Fruit fly (Drosophila melanogaster): ENCODE measurements around the gene Ugt307A1.

Gene Ugt307A1

DNA sequence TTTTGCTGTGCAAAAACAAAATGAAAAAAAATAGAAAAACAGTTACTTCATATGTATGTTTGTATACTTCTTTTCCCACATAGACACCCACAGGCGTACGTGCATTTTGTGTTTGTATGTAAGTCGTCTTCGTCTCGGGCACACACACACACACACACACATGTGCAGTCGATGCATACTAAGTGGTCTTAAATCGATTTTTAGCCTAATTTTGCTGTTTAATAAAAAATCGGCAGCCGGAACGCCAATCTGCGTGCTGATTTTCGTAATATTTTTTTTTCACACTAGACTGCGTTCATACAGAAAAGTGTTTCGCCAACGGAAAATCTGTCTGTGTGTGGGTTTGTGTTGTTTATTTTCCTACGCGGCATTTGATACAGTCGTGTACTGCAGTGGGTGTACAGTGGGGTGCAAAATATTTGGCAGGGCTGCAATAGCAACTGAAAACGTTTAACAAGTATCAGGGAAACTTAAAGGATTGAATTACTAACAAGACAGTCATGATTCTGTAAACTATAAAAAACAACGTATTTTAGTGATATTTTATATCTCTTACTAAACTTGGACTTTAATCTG is 34.6 kb upstream of the Ugt307A1 start (continued):
- TF ChIP-seq dac (GFP tag; optimal IDR thresholded peaks at IDR 0.05) = peak; percentile 23
- peak; percentile 75 for TF ChIP-seq CG15336 (GFP tag; IDR thresholded peaks at IDR 0.05)
- peak; percentile 37 for TF ChIP-seq CG3032 (tag; optimal IDR thresholded peaks at IDR 0.05)
- TF ChIP-seq CG31627 (GFP tag; optimal IDR thresholded peaks at IDR 0.05) = peak; percentile 62
- TF ChIP-seq CG11762 (GFP tag; optimal IDR thresholded peaks at IDR 0.05; ENCODE audit: insufficient read depth) = peak; percentile 17
- TF ChIP-seq Eip93F (GFP tag; optimal IDR thresholded peaks at IDR 0.05) = peak; percentile 28
- TF ChIP-seq CG8319 (GFP tag; optimal IDR thresholded peaks at IDR 0.05) = peak; percentile 15
- TF ChIP-seq Eip78C (GFP tag) = peak; percentile 80

DNA sequence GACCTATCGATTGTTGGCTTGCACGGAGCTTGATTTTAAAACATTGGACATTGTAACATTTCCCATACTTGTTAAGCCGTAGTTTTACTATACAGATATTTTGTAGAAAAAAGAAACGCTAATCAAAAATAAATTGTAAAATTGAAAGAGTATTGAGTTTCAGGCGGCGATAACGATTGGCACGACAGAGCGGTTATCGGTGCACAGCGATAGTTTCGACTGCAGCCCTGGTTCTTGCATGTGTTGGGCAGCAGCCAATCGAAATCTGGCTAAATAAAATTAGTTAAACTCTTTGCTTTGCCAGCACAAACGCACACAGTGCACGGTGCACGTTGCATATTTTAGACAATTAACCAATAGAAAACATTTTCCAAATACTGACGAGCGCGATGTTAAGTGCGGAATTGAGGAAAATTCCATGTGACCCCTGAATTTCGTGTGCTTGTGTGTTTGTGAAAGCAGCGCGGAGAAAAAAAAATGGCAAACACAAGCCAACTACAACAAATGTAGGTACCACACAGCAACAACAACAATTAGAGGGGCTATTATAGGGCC is 29.9 kb upstream of the Ugt307A1 start, which contains the start of gene milt:
TSS of gene milt (plus strand) at position 51 of the 555 bp plus-strand sequence.
- TF ChIP-seq topi (GFP tag; optimal IDR thresholded peaks at IDR 0.05) (peak; percentile 3), Sox14 (GFP tag; optimal IDR thresholded peaks at IDR 0.05) (no peak), esn (GFP tag; optimal IDR thresholded peaks at IDR 0.05) (peak; percentile 34), dsx (GFP tag; optimal IDR thresholded peaks at IDR 0.05; ENCODE audit: poor library complexity, severe bottlenecking) (peak; percentile 38), Eip93F (GFP tag; optimal IDR thresholded peaks at IDR 0.05) (no peak), Eip78C (GFP tag) (peak; percentile 72), ss (GFP tag; optimal IDR thresholded peaks at IDR 0.05) (peak; percentile 24 to 39), CG15336 (GFP tag; IDR thresholded peaks at IDR 0.05) (no peak), CG6808 (GFP tag; optimal IDR thresholded peaks at IDR 0.05) (peak; percentile 9), svp (GFP tag) (peak; percentile 82), vri (GFP tag; optimal IDR thresholded peaks at IDR 0.05) (peak; percentile 61)

DNA sequence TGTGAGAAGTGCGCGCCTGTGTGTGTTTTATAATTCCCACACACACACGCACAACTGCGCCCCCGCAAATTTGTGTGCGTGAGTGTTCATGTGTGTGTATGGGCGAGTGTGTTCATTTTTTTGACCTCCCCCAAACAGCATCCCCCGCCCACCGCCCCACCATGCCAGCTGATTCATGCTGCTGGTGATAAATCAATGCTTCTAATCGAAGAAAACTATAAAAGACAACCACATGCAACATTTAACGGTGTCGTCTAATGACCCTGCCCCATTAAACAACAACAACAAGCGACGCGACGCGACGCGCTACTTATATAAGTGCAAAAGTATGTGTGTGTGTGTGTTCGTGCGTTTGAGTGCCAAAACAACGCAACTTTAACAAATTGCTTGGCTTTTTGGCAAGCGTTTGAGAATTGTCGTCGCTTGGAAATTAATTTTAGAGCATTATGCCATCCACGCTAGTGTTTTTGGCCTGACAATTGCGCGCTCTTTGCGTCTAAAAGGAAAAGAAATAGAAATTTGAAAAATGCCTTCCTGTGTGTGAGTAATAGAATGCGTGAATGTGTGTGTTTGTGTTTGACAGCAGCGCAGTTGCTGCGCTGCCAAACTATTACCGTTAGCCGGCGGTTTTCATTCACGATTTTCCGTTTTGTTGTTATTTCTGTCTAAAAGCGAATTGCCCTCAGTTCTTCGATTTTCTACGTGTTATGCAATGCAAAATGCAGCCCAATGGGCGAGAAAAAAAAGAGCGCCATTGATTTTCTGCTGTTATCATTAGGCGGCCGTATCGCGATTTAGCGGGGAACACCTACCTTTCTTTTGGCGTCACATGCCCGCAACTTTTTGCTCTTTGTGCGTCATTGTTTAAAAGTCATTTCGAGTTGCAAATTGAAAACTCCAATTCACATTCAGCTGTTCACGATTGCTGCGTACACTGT is 29.1 kb upstream of the Ugt307A1 start:
- TF ChIP-seq lz (GFP tag; optimal IDR thresholded peaks at IDR 0.05) (no peak), vri (GFP tag; optimal IDR thresholded peaks at IDR 0.05) (peak; percentile 85), Eip78C (GFP tag) (no peak), svp (GFP tag) (peak; percentile 70), Eip75B (GFP tag; optimal IDR thresholded peaks at IDR 0.05) (no peak), eg (GFP tag; IDR thresholded peaks at IDR 0.05) (peak; percentile 21; the same call in 1 of the 3 replicates), esn (GFP tag; optimal IDR thresholded peaks at IDR 0.05) (no peak), OdsH (GFP tag; optimal IDR thresholded peaks at IDR 0.05) (no peak)

DNA sequence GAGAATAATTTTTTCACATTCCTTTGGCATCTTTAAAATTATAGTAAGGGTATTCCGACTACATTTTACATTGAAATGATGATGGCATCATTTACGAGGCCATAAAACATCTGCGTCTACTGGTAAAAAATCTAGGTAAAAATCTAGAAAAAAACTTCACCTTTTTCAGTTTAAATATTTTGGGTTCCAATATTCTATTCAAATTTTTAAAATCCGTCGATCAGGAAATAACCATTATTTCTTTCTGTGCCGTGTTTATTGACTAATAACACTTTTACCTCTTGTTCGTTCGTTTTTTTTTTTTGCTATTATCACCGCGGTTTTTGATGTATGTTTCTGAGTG is 28.5 kb upstream of the Ugt307A1 start:
- TF ChIP-seq CG31627 (GFP tag; optimal IDR thresholded peaks at IDR 0.05) (peak; percentile 81), CG11294 (GFP tag; IDR thresholded peaks at IDR 0.05) (peak; percentile 62; the same call in 1 of the 2 replicates), Smox (GFP tag; optimal IDR thresholded peaks at IDR 0.05) (peak; percentile 70), ss (GFP tag; optimal IDR thresholded peaks at IDR 0.05) (no peak), lz (GFP tag; optimal IDR thresholded peaks at IDR 0.05) (peak; percentile 86), Sox15 (GFP tag; optimal IDR thresholded peaks at IDR 0.05) (peak; percentile 48), CG32006 (GFP tag; optimal IDR thresholded peaks at IDR 0.05) (peak; percentile 75), CG16779 (tag; optimal IDR thresholded peaks at IDR 0.05) (no peak), acj6 (GFP tag; optimal IDR thresholded peaks at IDR 0.05) (peak; percentile 55), topi (GFP tag; optimal IDR thresholded peaks at IDR 0.05) (peak; percentile 74), CG9139 (GFP tag; optimal IDR thresholded peaks at IDR 0.05) (no peak), CG10669 (GFP tag; optimal IDR thresholded peaks at IDR 0.05) (peak; percentile 28), Gug (GFP tag; IDR thresholded peaks at IDR 0.05) (0 out of 2 replicates have a peak, but pooled peaks have one; percentile 55), Sox14 (GFP tag; optimal IDR thresholded peaks at IDR 0.05) (peak; percentile 87), spab (GFP tag; optimal IDR thresholded peaks at IDR 0.05) (peak; percentile 20), Eip75B (GFP tag; optimal IDR thresholded peaks at IDR 0.05) (peak; percentile 57), CG6276 (GFP tag; optimal IDR thresholded peaks at IDR 0.05) (peak; percentile 57), CG6792 (GFP tag; optimal IDR thresholded peaks at IDR 0.05) (peak; percentile 48), CG11902 (GFP tag; optimal IDR thresholded peaks at IDR 0.05) (no peak), Hr4 (GFP tag; optimal IDR thresholded peaks at IDR 0.05) (peak; percentile 74), dac (GFP tag; optimal IDR thresholded peaks at IDR 0.05) (peak; percentile 26), CG4318 (GFP tag; optimal IDR thresholded peaks at IDR 0.05) (peak; percentile 12), dsx (GFP tag; optimal IDR thresholded peaks at IDR 0.05; ENCODE audit: poor library complexity, severe bottlenecking) (peak; percentile 24), Hr39 (GFP tag; optimal IDR thresholded peaks at IDR 0.05) (peak; percentile 83), fd59A (GFP tag; optimal IDR thresholded peaks at IDR 0.05) (peak; percentile 14), achi (GFP tag; optimal IDR thresholded peaks at IDR 0.05) (peak; percentile 64), fkh (GFP tag; optimal IDR thresholded peaks at IDR 0.05) (no peak), CG34406 (GFP tag; optimal IDR thresholded peaks at IDR 0.05) (peak; percentile 50)

Data from whole organism, prepupa.